Fruit fly (Drosophila melanogaster): ENCODE measurements around the gene noc.

noc gene

DNA sequence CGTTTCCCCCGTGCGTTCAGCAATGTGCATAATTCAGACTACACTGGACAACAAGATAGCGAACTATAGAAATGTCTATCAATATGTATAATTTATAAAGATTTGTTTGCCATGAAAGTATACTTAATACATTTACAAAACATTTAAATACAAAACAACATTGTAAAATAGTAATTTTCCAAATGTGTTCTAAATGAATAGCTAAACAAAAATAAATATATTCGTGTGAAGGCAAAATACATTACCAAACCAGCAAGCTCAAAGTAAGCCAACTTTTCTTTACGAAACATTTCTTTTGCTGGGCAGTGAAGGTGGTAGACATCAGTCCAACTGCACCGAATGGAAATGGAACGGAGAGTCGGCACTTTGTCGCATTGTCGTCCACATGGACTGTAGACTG lies 15.7 kb upstream of the noc start (continued):
- TF ChIP-seq sd (tag; optimal IDR thresholded peaks at IDR 0.05), result no peak
- no peak for TF ChIP-seq disco-r (GFP tag; optimal IDR thresholded peaks at IDR 0.05)
- TF ChIP-seq CG4404 (GFP tag; IDR thresholded peaks at IDR 0.05), result 0 out of 2 replicates have a peak, but pooled peaks have one; percentile 18
- TF ChIP-seq CG18764 (GFP tag; optimal IDR thresholded peaks at IDR 0.05), result no peak
- no peak for TF ChIP-seq vfl (GFP tag; optimal IDR thresholded peaks at IDR 0.05)
- peak; percentile 66 for TF ChIP-seq CG1529 (GFP tag; optimal IDR thresholded peaks at IDR 0.05)
- TF ChIP-seq CG6683 (GFP tag; optimal IDR thresholded peaks at IDR 0.05), result no peak
- TF ChIP-seq Hr39 (optimal IDR thresholded peaks at IDR 0.05), result no peak
- no peak for TF ChIP-seq CG4820 (GFP tag; optimal IDR thresholded peaks at IDR 0.05)
- no peak for TF ChIP-seq CG14965 (GFP tag; optimal IDR thresholded peaks at IDR 0.05; ENCODE audit: borderline replicate concordance)
- TF ChIP-seq CG17568 (GFP tag; optimal IDR thresholded peaks at IDR 0.05), result peak; percentile 46
- TF ChIP-seq schlank (tag; optimal IDR thresholded peaks at IDR 0.05), result no peak
- TF ChIP-seq CG2199 (GFP tag; IDR thresholded peaks at IDR 0.05), result no peak
- TF ChIP-seq CG7556 (GFP tag; optimal IDR thresholded peaks at IDR 0.05), result peak; percentile 74
- no peak for TF ChIP-seq CG11696 (GFP tag; IDR thresholded peaks at IDR 0.05)
- no peak for TF ChIP-seq CG8765 (GFP tag; IDR thresholded peaks at IDR 0.05)
- no peak for TF ChIP-seq CG30020 (tag; optimal IDR thresholded peaks at IDR 0.05)
- TF ChIP-seq gce (GFP tag; IDR thresholded peaks at IDR 0.05), result no peak
- TF ChIP-seq CG16863 (GFP tag; optimal IDR thresholded peaks at IDR 0.05), result no peak
- TF ChIP-seq gfzf (GFP tag; optimal IDR thresholded peaks at IDR 0.05), result no peak
- TF ChIP-seq pfk (GFP tag; optimal IDR thresholded peaks at IDR 0.05), result no peak
- no peak for TF ChIP-seq ab (GFP tag; optimal IDR thresholded peaks at IDR 0.05)
- peak; percentile 32 for TF ChIP-seq Deaf1 (tag; optimal IDR thresholded peaks at IDR 0.05)
- no peak for TF ChIP-seq GATAe (GFP tag; conservative IDR thresholded peaks at IDR 0.05)
- TF ChIP-seq CG4854 (GFP tag; optimal IDR thresholded peaks at IDR 0.05), result no peak
- peak; percentile 65 for TF ChIP-seq CG30403 (GFP tag; optimal IDR thresholded peaks at IDR 0.05)
- TF ChIP-seq CG1233 (GFP tag; optimal IDR thresholded peaks at IDR 0.05), result peak; percentile 56
- TF ChIP-seq sisA (GFP tag; IDR thresholded peaks at IDR 0.05), result no peak
- peak; percentile 64 for TF ChIP-seq CG6689 (GFP tag; IDR thresholded peaks at IDR 0.05)
- no peak for TF ChIP-seq CG4360 (GFP tag; IDR thresholded peaks at IDR 0.05)
- TF ChIP-seq ato (GFP tag; IDR thresholded peaks at IDR 0.05; ENCODE audit: partially characterized antibody), result no peak
- TF ChIP-seq nmo (GFP tag; optimal IDR thresholded peaks at IDR 0.05), result peak; percentile 15
- TF ChIP-seq CG12236 (GFP tag; optimal IDR thresholded peaks at IDR 0.05), result no peak
- 0 out of 2 replicates have a peak, but pooled peaks have one; percentile 16 for TF ChIP-seq CG4730 (GFP tag; IDR thresholded peaks at IDR 0.05)
- TF ChIP-seq cato (GFP tag; optimal IDR thresholded peaks at IDR 0.05; ENCODE audit: borderline replicate concordance), result no peak
- no peak for TF ChIP-seq CG10565 (GFP tag; optimal IDR thresholded peaks at IDR 0.05)
- peak; percentile 61 for TF ChIP-seq CG13296 (GFP tag; optimal IDR thresholded peaks at IDR 0.05)
- TF ChIP-seq emc (GFP tag; optimal IDR thresholded peaks at IDR 0.05), result no peak
- TF ChIP-seq gsb-n (tag; optimal IDR thresholded peaks at IDR 0.05), result no peak
- no peak for TF ChIP-seq al (GFP tag; IDR thresholded peaks at IDR 0.05)
- TF ChIP-seq CG15269 (tag; optimal IDR thresholded peaks at IDR 0.05), result peak; percentile 58
- no peak for TF ChIP-seq CG10462 (GFP tag; optimal IDR thresholded peaks at IDR 0.05)
- TF ChIP-seq lilli (GFP tag; optimal IDR thresholded peaks at IDR 0.05), result no peak
- no peak for TF ChIP-seq jumu (GFP tag; optimal IDR thresholded peaks at IDR 0.05)
- TF ChIP-seq tna (GFP tag; IDR thresholded peaks at IDR 0.05; ENCODE audit: partially characterized antibody), result no peak
- peak; percentile 61 for TF ChIP-seq lab (GFP tag; optimal IDR thresholded peaks at IDR 0.05)
- TF ChIP-seq peb (GFP tag; IDR thresholded peaks at IDR 0.05), result no peak
- TF ChIP-seq ase (GFP tag; IDR thresholded peaks at IDR 0.05), result 0 out of 3 replicates have a peak, but pooled peaks have one; percentile 16
- peak; percentile 1 for TF ChIP-seq tio (GFP tag; optimal IDR thresholded peaks at IDR 0.05)
- no peak for TF ChIP-seq dimm (GFP tag; IDR thresholded peaks at IDR 0.05)
- TF ChIP-seq pzg (GFP tag; optimal IDR thresholded peaks at IDR 0.05), result no peak
- peak; percentile 47 to 77 for TF ChIP-seq bsh (GFP tag; optimal IDR thresholded peaks at IDR 0.05)

Data from whole organism, embryonic.